Fruit fly (Drosophila melanogaster) whole organism, embryonic: ENCODE results near the gene RpS7.

Source experiments
- Awh ChIP-seq: fragments of 200-800 bp; sonication (Bioruptor generic); IDR thresholded peaks from 2 replicates; pipeline ENCODE4, ENCODE4 v1.3.6; 2022; ENCODE audit warnings: missing biosample characterization, missing genetic modification characterization
- CG10462 ChIP-seq: fragments of 200-800 bp; sonication (Bioruptor generic); optimal IDR thresholded peaks from 2 replicates; lab custom pipeline; 2016; ENCODE audit warnings: missing biosample characterization, missing genetic modification characterization
- CG15514 ChIP-seq: fragments of 200-800 bp; sonication (Bioruptor generic); optimal IDR thresholded peaks from 3 replicates; lab custom pipeline; 2017; ENCODE audit warnings: missing biosample characterization, missing genetic modification characterization, mild to moderate bottlenecking, moderate library complexity, missing genetic modification reagents
- CG17802 ChIP-seq: fragments of 200-800 bp; sonication (Bioruptor generic); optimal IDR thresholded peaks from 2 replicates; lab custom pipeline; 2018; ENCODE audit warnings: missing biosample characterization, mild to moderate bottlenecking, missing genetic modification characterization, moderate library complexity
- CG5180 ChIP-seq: fragments of 200-800 bp; sonication (Bioruptor generic); optimal IDR thresholded peaks from 3 replicates; lab custom pipeline; 2017; ENCODE audit warnings: missing biosample characterization, missing genetic modification characterization, mild to moderate bottlenecking, moderate library complexity, missing genetic modification reagents
- CG7987 ChIP-seq: fragments of 200-800 bp; sonication (Bioruptor generic); optimal IDR thresholded peaks from 2 replicates; lab custom pipeline; 2018; ENCODE audit warnings: missing biosample characterization, mild to moderate bottlenecking, missing genetic modification characterization, moderate library complexity
- CG8924 ChIP-seq: fragments of 200-800 bp; optimal IDR thresholded peaks from 3 replicates; lab custom pipeline; 2019; ENCODE audit warnings: missing biosample characterization, mild to moderate bottlenecking, missing genetic modification characterization, moderate library complexity
- CG8944 ChIP-seq: fragments of 200-800 bp; sonication (Bioruptor generic); optimal IDR thresholded peaks from 3 replicates; lab custom pipeline; 2016; ENCODE audit warnings: missing biosample characterization, missing genetic modification characterization
- Dbx ChIP-seq: fragments of 200-800 bp; sonication (Bioruptor generic); IDR thresholded peaks from 3 replicates; pipeline ENCODE4 v1.3.6; 2022; ENCODE audit warnings: missing biosample characterization, missing genetic modification characterization
- Deaf1 ChIP-seq: fragments of 200-800 bp; optimal IDR thresholded peaks from 3 replicates; lab custom pipeline; 2019; ENCODE audit warnings: missing biosample characterization, mild to moderate bottlenecking, missing genetic modification characterization, moderate library complexity
- Dref ChIP-seq: fragments of 200-800 bp; sonication (Bioruptor generic); IDR thresholded peaks from 2 replicates; pipeline ENCODE4 v1.3.6; 2022; ENCODE audit warnings: missing biosample characterization, missing genetic modification characterization
- Fer1 ChIP-seq: fragments of 200-800 bp; sonication (Bioruptor generic); optimal IDR thresholded peaks from 2 replicates; lab custom pipeline; 2017; ENCODE audit warnings: missing biosample characterization, mild to moderate bottlenecking, missing genetic modification characterization
- MESR4 ChIP-seq: fragments of 200-800 bp; sonication (Bioruptor generic); optimal IDR thresholded peaks from 2 replicates; lab custom pipeline; 2018; ENCODE audit warnings: missing biosample characterization, mild to moderate bottlenecking, missing genetic modification characterization, moderate library complexity
- Max ChIP-seq: fragments of 200-800 bp; sonication (Bioruptor generic); optimal IDR thresholded peaks from 2 replicates; lab custom pipeline; 2016; ENCODE audit warnings: missing biosample characterization, mild to moderate bottlenecking, missing genetic modification characterization
- Med ChIP-seq: fragments of 200-800 bp; sonication (Bioruptor generic); peaks from one replicate; lab custom pipeline; 2016; ENCODE audit warnings: missing biosample characterization, missing genetic modification characterization, mild to moderate bottlenecking, inconsistent platforms, moderate library complexity
- Myb ChIP-seq: fragments of 200-800 bp; sonication (Bioruptor generic); optimal IDR thresholded peaks from 2 replicates; lab custom pipeline; 2016; ENCODE audit warnings: missing biosample characterization, missing genetic modification characterization
- Nf-YC ChIP-seq: fragments of 200-800 bp; optimal IDR thresholded peaks from 3 replicates; lab custom pipeline; 2019; ENCODE audit warnings: missing biosample characterization, mild to moderate bottlenecking, missing genetic modification characterization, moderate library complexity
- Pdp1 ChIP-seq, 2 experiments: fragments of 200-800 bp; sonication (Bioruptor generic); optimal IDR thresholded peaks; 3 replicates each; lab custom pipeline; 2016; ENCODE audit warnings: missing biosample characterization in 2 of 2, missing genetic modification characterization in 2 of 2, mild to moderate bottlenecking in 1 of 2, moderate library complexity in 1 of 2
- Xbp1 ChIP-seq: fragments of 200-800 bp; sonication (Bioruptor generic); optimal IDR thresholded peaks from 3 replicates; lab custom pipeline; 2016; ENCODE audit warnings: missing biosample characterization, mild to moderate bottlenecking, missing genetic modification characterization
- YL-1 ChIP-seq: fragments of 200-800 bp; sonication (Bioruptor generic); optimal IDR thresholded peaks from 3 replicates; lab custom pipeline; 2017; ENCODE audit warnings: missing biosample characterization, mild to moderate bottlenecking, missing genetic modification characterization
- abd-A ChIP-seq: fragments of 200-800 bp; sonication (Bioruptor generic); optimal IDR thresholded peaks from 3 replicates; lab custom pipeline; 2019; ENCODE audit warnings: missing biosample characterization, mild to moderate bottlenecking, missing genetic modification characterization, moderate library complexity
- al ChIP-seq: fragments of 200-800 bp; sonication (Bioruptor generic); IDR thresholded peaks from 2 replicates; pipeline ENCODE4 v1.3.6; 2022; ENCODE audit warnings: missing biosample characterization, missing genetic modification characterization
- chif ChIP-seq, 2 experiments: fragments of 200-800 bp; sonication (Bioruptor generic); optimal IDR thresholded peaks; 3 replicates each; lab custom pipeline; 2016; ENCODE audit warnings: missing biosample characterization in 2 of 2, missing genetic modification characterization in 2 of 2
- dimm ChIP-seq: fragments of 200-800 bp; sonication (Bioruptor generic); IDR thresholded peaks from 2 replicates; pipeline ENCODE4 v1.3.6; 2022; ENCODE audit warnings: missing biosample characterization, missing genetic modification characterization
- ewg ChIP-seq: fragments of 200-800 bp; sonication (Bioruptor generic); optimal IDR thresholded peaks from 3 replicates; lab custom pipeline; 2017; ENCODE audit warnings: mild to moderate bottlenecking, missing biosample characterization, missing genetic modification reagents, missing genetic modification characterization
- jumu ChIP-seq: fragments of 200-800 bp; sonication (Bioruptor generic); optimal IDR thresholded peaks from 3 replicates; lab custom pipeline; 2016; ENCODE audit warnings: missing biosample characterization, missing genetic modification characterization
- nerfin-1 ChIP-seq: fragments of 200-800 bp; sonication (Bioruptor generic); optimal IDR thresholded peaks from 3 replicates; lab custom pipeline; 2019; ENCODE audit warnings: missing biosample characterization, mild to moderate bottlenecking, missing genetic modification characterization, moderate library complexity
- onecut ChIP-seq: fragments of 200-800 bp; sonication (Bioruptor generic); IDR thresholded peaks from 2 replicates; pipeline ENCODE4 v1.3.6; 2022; ENCODE audit warnings: missing biosample characterization, missing genetic modification characterization
- pros ChIP-seq: fragments of 200-800 bp; sonication (Bioruptor generic); optimal IDR thresholded peaks from 3 replicates; lab custom pipeline; 2019; ENCODE audit warnings: missing biosample characterization, mild to moderate bottlenecking, missing genetic modification characterization, moderate library complexity
- pzg ChIP-seq: fragments of 200-800 bp; sonication (Bioruptor generic); optimal IDR thresholded peaks from 3 replicates; lab custom pipeline; 2018; ENCODE audit warnings: missing biosample characterization, mild to moderate bottlenecking, missing genetic modification characterization, moderate library complexity
- sd ChIP-seq: fragments of 200-800 bp; sonication (Bioruptor generic); optimal IDR thresholded peaks from 3 replicates; lab custom pipeline; 2018; ENCODE audit warnings: missing biosample characterization, mild to moderate bottlenecking, missing genetic modification characterization, moderate library complexity
- sens ChIP-seq: fragments of 200-800 bp; sonication (Bioruptor generic); peaks from one replicate; lab custom pipeline; 2016; ENCODE audit warnings: missing biosample characterization, missing genetic modification characterization
- seq ChIP-seq: fragments of 200-800 bp; sonication (Bioruptor generic); IDR thresholded peaks from 2 replicates; pipeline ENCODE4 v1.3.6; 2022; ENCODE audit warnings: missing biosample characterization, missing genetic modification characterization
- sisA ChIP-seq: fragments of 200-800 bp; sonication (Bioruptor generic); IDR thresholded peaks from 2 replicates; pipeline ENCODE4 v1.3.6; 2022; ENCODE audit warnings: missing biosample characterization, missing genetic modification characterization

Gene RpS7

dm6 chr3R:30170671-30171667 is 37.9 kb downstream of the RpS7 start, which contains the start of gene Rsod (continued):
- peak; percentile 86 for TF ChIP-seq Awh (GFP tag; lab: Robert Waterston, UW)
- TF ChIP-seq al (GFP tag; lab: Robert Waterston, UW) = peak; percentile 41
- peak; percentile 59 for TF ChIP-seq Xbp1 (GFP tag; lab: Kevin White, UChicago)
- TF ChIP-seq, all 482 proteins: peak for 236

dm6 chr3R:30166159-30166784 is 42.5 kb downstream of the RpS7 start, which contains the start of gene VhaAC45RP:
Gene VhaAC45RP (minus strand): TSS chr3R:30166419.
- TF ChIP-seq Max (GFP tag; lab: Kevin White, UChicago) = peak; percentile 9
- no peak for TF ChIP-seq CG7987 (GFP tag; lab: Kevin White, UChicago)
- TF ChIP-seq abd-A (tag; lab: Kevin White, UChicago) = no peak
- TF ChIP-seq ewg (GFP tag; lab: Kevin White, UChicago) = peak; percentile 93
- no peak for TF ChIP-seq jumu (GFP tag; lab: Kevin White, UChicago)
- peak; percentile 2 for TF ChIP-seq CG15514 (GFP tag; lab: Kevin White, UChicago)
- peak; percentile 74 for TF ChIP-seq MESR4 (GFP tag; lab: Kevin White, UChicago)
- TF ChIP-seq Nf-YC = peak; percentile 28
- no peak for TF ChIP-seq CG17802 (tag; lab: Kevin White, UChicago)
- peak; percentile 14 for TF ChIP-seq Myb (GFP tag; lab: Kevin White, UChicago)
- TF ChIP-seq chif (GFP tag; optimal IDR thresholded peaks at IDR 0.05; lab: Kevin White, UChicago) = no peak
- peak; percentile 56 for TF ChIP-seq Med (GFP tag; lab: Kevin White, UChicago)
- peak; percentile 23 for TF ChIP-seq Fer1 (GFP tag; lab: Kevin White, UChicago)
- no peak for TF ChIP-seq CG10462 (GFP tag; lab: Kevin White, UChicago)
- no peak for TF ChIP-seq CG8944 (GFP tag; lab: Kevin White, UChicago)
- TF ChIP-seq sens = peak; percentile 60
- no peak for TF ChIP-seq CG5180 (GFP tag; lab: Kevin White, UChicago)
- TF ChIP-seq Pdp1 (GFP tag; optimal IDR thresholded peaks at IDR 0.05; lab: Kevin White, UChicago) = peak in 1 of 2 experiments; percentile 20
- TF ChIP-seq onecut (GFP tag; lab: Robert Waterston, UW) = peak; percentile 99
- TF ChIP-seq sisA (GFP tag; lab: Robert Waterston, UW) = no peak
- peak; percentile 13; the same call in 1 of the 2 replicates for TF ChIP-seq Dref (GFP tag; lab: Robert Waterston, UW)
- TF ChIP-seq seq = peak; percentile 44; the same call in 1 of the 2 replicates
- no peak for TF ChIP-seq Dbx (GFP tag; lab: Robert Waterston, UW)
- peak; percentile 8 for TF ChIP-seq pzg (GFP tag; lab: Kevin White, UChicago)
- TF ChIP-seq YL-1 (GFP tag; lab: Kevin White, UChicago) = peak; percentile 70
- TF ChIP-seq nerfin-1 (tag; lab: Kevin White, UChicago) = peak; percentile 99
- TF ChIP-seq pros (GFP tag; lab: Kevin White, UChicago) = peak; percentile 26
- peak; percentile 26 for TF ChIP-seq Deaf1 (tag; lab: Kevin White, UChicago)
- TF ChIP-seq sd (tag; lab: Kevin White, UChicago) = peak; percentile 86
- TF ChIP-seq CG8924 = no peak
- TF ChIP-seq dimm (GFP tag; lab: Robert Waterston, UW) = no peak
- TF ChIP-seq, all 482 proteins: peak for 19
